Worm (Caenorhabditis elegans) whole organism, L1 larva: ENCODE data around the gene C08G9.1.

Experiments
- ceh-90 ChIP-seq: sonication (generic microtip); optimal IDR thresholded peaks from 2 replicates; lab custom pipeline; 2016; ENCODE audit warnings: missing genetic modification characterization, missing compliant biosample characterization
- hlh-4 ChIP-seq: sonication (generic microtip); optimal IDR thresholded peaks from 2 replicates; lab custom pipeline; 2016; ENCODE audit warnings: mild to moderate bottlenecking, missing genetic modification characterization, missing compliant biosample characterization
- skn-1 ChIP-seq: fragments of 150-350 bp; optimal IDR thresholded peaks from 2 replicates; lab custom pipeline; 2014; ENCODE audit warnings: missing biosample characterization, missing genetic modification characterization
- ztf-11 ChIP-seq, 2 experiments: sonication (generic microtip); optimal IDR thresholded peaks; 2 replicates each; lab custom pipeline; 2016 to 2017; ENCODE audit warnings: missing genetic modification characterization in 2 of 2, missing biosample characterization in 1 of 2, missing compliant biosample characterization in 1 of 2

ce11 chrIV:7712252-7712651 lies 53.7 kb downstream of the C08G9.1 start:
- no peak for TF ChIP-seq ceh-90
- TF ChIP-seq hlh-4 = no peak
- TF ChIP-seq ztf-11 (tag; optimal IDR thresholded peaks at IDR 0.05; lab: Kevin White, UChicago) = no peak
- no peak for TF ChIP-seq skn-1 (tag; lab: Kevin White, UChicago)
